Worm (Caenorhabditis elegans) whole organism, L3 larva: ENCODE results near the gene C54F6.19.
A peak's percentile ranks its signal among the peaks of the same experiment; 100 is the strongest.

ENCODE experiments used
- R02D3.7 ChIP-seq: fragments of 150-350 bp; optimal IDR thresholded peaks from 2 replicates; lab custom pipeline; 2014; ENCODE audit warnings: missing biosample characterization, missing genetic modification characterization
- ZK546.5 ChIP-seq: sonication (generic microtip); optimal IDR thresholded peaks from 2 replicates; lab custom pipeline; 2017; ENCODE audit warnings: missing biosample characterization, missing genetic modification characterization
- aly-2 ChIP-seq: fragments of 150-350 bp; optimal IDR thresholded peaks from 2 replicates; lab custom pipeline; 2014; ENCODE audit warnings: missing biosample characterization, missing genetic modification characterization
- ama-1 ChIP-seq: fragments of 150-350 bp; optimal IDR thresholded peaks from 2 replicates; lab custom pipeline; 2018
- ceh-16 ChIP-seq: sonication (generic microtip); optimal IDR thresholded peaks from 2 replicates; lab custom pipeline; 2017; ENCODE audit warnings: missing biosample characterization, missing genetic modification characterization
- ceh-28 ChIP-seq: fragments of 150-350 bp; optimal IDR thresholded peaks from 2 replicates; lab custom pipeline; 2014; ENCODE audit warnings: missing biosample characterization, missing genetic modification reagents, missing genetic modification characterization
- ceh-9 ChIP-seq: sonication (generic microtip); optimal IDR thresholded peaks from 2 replicates; lab custom pipeline; 2018; ENCODE audit warnings: missing biosample characterization, missing genetic modification characterization
- egl-27 ChIP-seq: sonication (generic microtip); optimal IDR thresholded peaks from 4 replicates; lab custom pipeline; 2017; ENCODE audit warnings: missing biosample characterization, missing genetic modification reagents, missing genetic modification characterization
- egl-5 ChIP-seq: fragments of 150-350 bp; optimal IDR thresholded peaks from 2 replicates; lab custom pipeline; 2017; ENCODE audit warnings: missing biosample characterization, missing genetic modification reagents, missing genetic modification characterization, inconsistent platforms
- elt-1 ChIP-seq: fragments of 150-350 bp; optimal IDR thresholded peaks from 2 replicates; lab custom pipeline; 2014; ENCODE audit warnings: missing biosample characterization, missing genetic modification characterization
- elt-2 ChIP-seq: sonication (generic microtip); optimal IDR thresholded peaks from 2 replicates; lab custom pipeline; 2016; ENCODE audit warnings: missing genetic modification reagents, mild to moderate bottlenecking, missing genetic modification characterization, missing compliant biosample characterization
- elt-3 ChIP-seq, 3 experiments: fragments of 150-350 bp in 1 of 3; sonication (generic microtip) in 2 of 3; optimal IDR thresholded peaks; 2 replicates in 2 of 3; 4 replicates in 1 of 3; lab custom pipeline; 2014 to 2017; ENCODE audit warnings: missing biosample characterization in 3 of 3, missing genetic modification characterization in 3 of 3
- eor-1 ChIP-seq, 2 experiments: fragments of 150-350 bp; optimal IDR thresholded peaks; 2 replicates each; lab custom pipeline; 2014 to 2018; ENCODE audit warnings: missing biosample characterization in 2 of 2, missing genetic modification characterization in 2 of 2
- fkh-10 ChIP-seq: sonication (generic microtip); optimal IDR thresholded peaks from 2 replicates; lab custom pipeline; 2017; ENCODE audit warnings: missing biosample characterization, missing genetic modification reagents, missing genetic modification characterization
- fkh-2 ChIP-seq: fragments of 150-350 bp; optimal IDR thresholded peaks from 2 replicates; lab custom pipeline; 2014; ENCODE audit warnings: missing biosample characterization, missing genetic modification reagents, missing genetic modification characterization
- hmg-11 ChIP-seq: sonication (generic microtip); optimal IDR thresholded peaks from 2 replicates; lab custom pipeline; 2016; ENCODE audit warnings: missing genetic modification characterization, missing compliant biosample characterization
- lin-15B ChIP-seq: fragments of 150-350 bp; optimal IDR thresholded peaks from 2 replicates; lab custom pipeline; 2014; ENCODE audit warnings: missing biosample characterization, missing genetic modification characterization
- lin-39 ChIP-seq: fragments of 150-350 bp; optimal IDR thresholded peaks from 2 replicates; lab custom pipeline; 2018; ENCODE audit warnings: missing biosample characterization, missing genetic modification reagents, missing genetic modification characterization
- lsy-12 ChIP-seq: sonication (generic microtip); optimal IDR thresholded peaks from 2 replicates; lab custom pipeline; 2016; ENCODE audit warnings: mild to moderate bottlenecking, missing genetic modification characterization, missing compliant biosample characterization
- mdl-1 ChIP-seq: fragments of 150-350 bp; optimal IDR thresholded peaks from 2 replicates; lab custom pipeline; 2014; ENCODE audit warnings: missing biosample characterization, missing genetic modification characterization
- mml-1 ChIP-seq: fragments of 150-350 bp; sonication (generic microtip); optimal IDR thresholded peaks from 3 replicates; lab custom pipeline; 2014; ENCODE audit warnings: missing biosample characterization, missing genetic modification characterization
- nfya-1 ChIP-seq: sonication (generic microtip); optimal IDR thresholded peaks from 2 replicates; lab custom pipeline; 2017; ENCODE audit warnings: missing genetic modification characterization, mild to moderate bottlenecking, missing compliant biosample characterization, antibody characterized with exemption, moderate library complexity; ENCODE audit not compliant: insufficient read depth
- nhr-12 ChIP-seq: fragments of 150-350 bp; optimal IDR thresholded peaks from 2 replicates; lab custom pipeline; 2014; ENCODE audit warnings: missing biosample characterization, missing genetic modification characterization
- nhr-23 ChIP-seq: fragments of 150-350 bp; optimal IDR thresholded peaks from 2 replicates; lab custom pipeline; 2014; ENCODE audit warnings: missing biosample characterization, missing genetic modification reagents, missing genetic modification characterization
- nhr-237 ChIP-seq: fragments of 150-350 bp; optimal IDR thresholded peaks from 2 replicates; lab custom pipeline; 2014; ENCODE audit warnings: missing biosample characterization, missing genetic modification characterization
- nhr-25 ChIP-seq: sonication (generic microtip); optimal IDR thresholded peaks from 2 replicates; lab custom pipeline; 2017; ENCODE audit warnings: missing biosample characterization, missing genetic modification characterization
- nhr-28 ChIP-seq: fragments of 150-350 bp; optimal IDR thresholded peaks from 2 replicates; lab custom pipeline; 2014; ENCODE audit warnings: missing biosample characterization, missing genetic modification characterization
- nhr-43 ChIP-seq: sonication (generic microtip); optimal IDR thresholded peaks from 2 replicates; lab custom pipeline; 2016; ENCODE audit warnings: mild to moderate bottlenecking, missing genetic modification characterization, missing compliant biosample characterization; ENCODE audit not compliant: poor library complexity, severe bottlenecking
- nhr-67 ChIP-seq: fragments of 150-350 bp; optimal IDR thresholded peaks from 2 replicates; lab custom pipeline; 2014; ENCODE audit warnings: missing biosample characterization, missing genetic modification characterization
- nhr-76 ChIP-seq: fragments of 150-350 bp; sonication (generic microtip); optimal IDR thresholded peaks from 5 replicates; lab custom pipeline; 2014; ENCODE audit warnings: missing biosample characterization, missing genetic modification characterization
- nhr-77 ChIP-seq: fragments of 150-350 bp; optimal IDR thresholded peaks from 2 replicates; lab custom pipeline; 2014; ENCODE audit warnings: missing biosample characterization, missing genetic modification characterization
- pha-4 ChIP-seq: fragments of 150-350 bp; optimal IDR thresholded peaks from 2 replicates; lab custom pipeline; 2014; ENCODE audit warnings: missing biosample characterization, missing genetic modification reagents, missing genetic modification characterization
- pqm-1 ChIP-seq: fragments of 150-350 bp; optimal IDR thresholded peaks from 2 replicates; lab custom pipeline; 2017; ENCODE audit warnings: missing biosample characterization, missing genetic modification characterization, inconsistent platforms
- sea-2 ChIP-seq: fragments of 150-350 bp; sonication (generic microtip); optimal IDR thresholded peaks from 4 replicates; lab custom pipeline; 2014; ENCODE audit warnings: missing biosample characterization, missing genetic modification reagents, missing genetic modification characterization
- skn-1 ChIP-seq: fragments of 150-350 bp; optimal IDR thresholded peaks from 2 replicates; lab custom pipeline; 2014; ENCODE audit warnings: missing biosample characterization, missing genetic modification characterization
- snpc-4 ChIP-seq: fragments of 150-350 bp; optimal IDR thresholded peaks from 2 replicates; lab custom pipeline; 2014; ENCODE audit warnings: missing biosample characterization, missing genetic modification characterization
- tbx-2 ChIP-seq: sonication (generic microtip); optimal IDR thresholded peaks from 2 replicates; lab custom pipeline; 2016; ENCODE audit warnings: mild to moderate bottlenecking, missing genetic modification characterization, missing compliant biosample characterization
- unc-39 ChIP-seq: sonication (generic microtip); optimal IDR thresholded peaks from 4 replicates; lab custom pipeline; 2017; ENCODE audit warnings: missing biosample characterization, missing genetic modification characterization
- unc-62 ChIP-seq: fragments of 150-350 bp; sonication (generic microtip); optimal IDR thresholded peaks from 4 replicates; lab custom pipeline; 2014; ENCODE audit warnings: missing biosample characterization, missing genetic modification reagents, missing genetic modification characterization
- zag-1 ChIP-seq: fragments of 150-350 bp; optimal IDR thresholded peaks from 2 replicates; lab custom pipeline; 2014; ENCODE audit warnings: missing biosample characterization, missing genetic modification characterization
- ztf-11 ChIP-seq: fragments of 150-350 bp; optimal IDR thresholded peaks from 2 replicates; lab custom pipeline; 2014; ENCODE audit warnings: missing biosample characterization, missing genetic modification characterization
- ztf-4 ChIP-seq: fragments of 150-350 bp; optimal IDR thresholded peaks from 2 replicates; lab custom pipeline; 2014; ENCODE audit warnings: missing biosample characterization, missing genetic modification characterization

The C54F6.19 gene

DNA sequence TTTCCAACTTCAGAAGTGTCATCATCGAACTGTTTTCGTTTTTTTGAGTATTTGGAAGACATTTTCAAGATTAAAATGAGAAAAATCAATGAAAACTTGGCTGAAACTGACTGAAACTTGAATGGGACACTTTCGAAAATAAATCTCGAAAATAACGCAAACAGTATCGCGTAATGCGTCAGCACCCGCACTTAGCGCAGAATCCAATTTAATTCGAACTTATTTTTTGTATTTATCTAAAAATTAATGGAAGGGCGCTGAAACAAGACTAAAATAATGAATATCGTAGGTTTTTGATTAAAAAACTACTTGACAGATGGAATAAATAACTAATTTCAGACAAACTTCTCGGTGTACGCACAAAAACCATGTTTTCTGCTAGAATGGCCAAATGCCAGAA, 30.3 kb downstream of the C54F6.19 start, which contains the start of the genes snu-66 and ints-9 (continued):
- TF ChIP-seq nhr-76 (tag; lab: Kevin White, UChicago) = no peak
- TF ChIP-seq lsy-12 = no peak
- no peak for TF ChIP-seq zag-1 (tag; lab: Kevin White, UChicago)
- peak; percentile 11 for TF ChIP-seq R02D3.7
- TF ChIP-seq ZK546.5 (tag; lab: Kevin White, UChicago) = no peak
- TF ChIP-seq lin-39 = no peak
- TF ChIP-seq nhr-23 (tag; lab: Kevin White, UChicago) = peak; percentile 76
- TF ChIP-seq aly-2 (tag; lab: Kevin White, UChicago) = no peak
- no peak for TF ChIP-seq fkh-10
- TF ChIP-seq mml-1 (tag; lab: Kevin White, UChicago) = no peak
- TF ChIP-seq fkh-2 (tag; lab: Kevin White, UChicago) = no peak

DNA sequence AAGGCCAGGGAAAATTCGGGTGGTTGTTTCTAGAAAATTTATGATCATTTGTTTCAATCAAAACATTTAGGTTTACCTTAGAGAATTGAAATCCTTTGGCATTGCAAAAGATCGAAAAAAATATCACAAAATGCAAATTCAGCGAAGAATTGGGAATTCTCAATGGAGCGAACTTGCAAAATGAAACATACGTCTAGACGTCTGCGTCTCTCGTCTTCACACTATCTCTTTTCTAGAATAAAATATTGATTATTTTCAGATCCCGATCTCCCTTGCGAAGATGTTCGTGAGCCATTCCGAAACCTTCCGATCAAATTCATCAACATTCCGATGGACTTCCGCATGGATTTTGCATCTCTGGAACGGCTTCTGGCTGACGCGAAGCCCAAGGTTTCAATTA, 35.1 kb downstream of the C54F6.19 start, which contains the start of gene ets-6:
ets-6 (minus strand) TSS at position 169 of the 400 bp plus-strand sequence.
- TF ChIP-seq mdl-1 = no peak
- TF ChIP-seq lin-39 = no peak
- no peak for TF ChIP-seq zag-1 (tag; lab: Kevin White, UChicago)
- TF ChIP-seq eor-1 (tag; optimal IDR thresholded peaks at IDR 0.05; lab: Kevin White, UChicago) = no peak
- peak; percentile 23 for TF ChIP-seq pqm-1 (tag; lab: Kevin White, UChicago)
- no peak for TF ChIP-seq nhr-12 (tag; lab: Kevin White, UChicago)
- TF ChIP-seq R02D3.7 = peak; percentile 31
- TF ChIP-seq unc-62 (GFP tag; lab: Kevin White, UChicago) = no peak
- no peak for TF ChIP-seq skn-1 (tag; lab: Kevin White, UChicago)
- peak; percentile 85 for TF ChIP-seq ceh-28 (tag; lab: Kevin White, UChicago)
- TF ChIP-seq nhr-237 (tag; lab: Kevin White, UChicago) = no peak
- no peak for TF ChIP-seq tbx-2
- TF ChIP-seq elt-1 (tag; lab: Kevin White, UChicago) = no peak
- TF ChIP-seq pha-4 (tag; lab: Kevin White, UChicago) = peak; percentile 69
- TF ChIP-seq nfya-1 (tag; lab: Kevin White, UChicago) = peak; percentile 61
- no peak for TF ChIP-seq ztf-11 (tag; lab: Kevin White, UChicago)
- no peak for TF ChIP-seq sea-2 (GFP tag; lab: Kevin White, UChicago)
- no peak for TF ChIP-seq egl-27 (tag; lab: Kevin White, UChicago)
- TF ChIP-seq ama-1 = no peak
- TF ChIP-seq ceh-16 (tag; lab: Kevin White, UChicago) = no peak
- TF ChIP-seq hmg-11 (tag; lab: Kevin White, UChicago) = peak; percentile 46
- peak; percentile 18 for TF ChIP-seq egl-5 (tag; lab: Kevin White, UChicago)
- no peak for TF ChIP-seq elt-2 (tag; lab: Kevin White, UChicago)
- no peak for TF ChIP-seq ceh-9 (tag; lab: Kevin White, UChicago)
- TF ChIP-seq nhr-77 (tag; lab: Kevin White, UChicago) = no peak
- TF ChIP-seq elt-3 (tag; optimal IDR thresholded peaks at IDR 0.05; lab: Kevin White, UChicago) = no peak
- peak; percentile 73 for TF ChIP-seq lin-15B (tag; lab: Kevin White, UChicago)
- no peak for TF ChIP-seq fkh-10
- TF ChIP-seq aly-2 (tag; lab: Kevin White, UChicago) = no peak
- no peak for TF ChIP-seq ztf-4
- peak; percentile 61 for TF ChIP-seq nhr-23 (tag; lab: Kevin White, UChicago)
- TF ChIP-seq nhr-76 (tag; lab: Kevin White, UChicago) = no peak
- TF ChIP-seq nhr-28 = no peak
- TF ChIP-seq lsy-12 = no peak
- peak; percentile 45 for TF ChIP-seq snpc-4
- peak; percentile 32 for TF ChIP-seq nhr-25 (tag; lab: Kevin White, UChicago)
- TF ChIP-seq mml-1 (tag; lab: Kevin White, UChicago) = no peak
- no peak for TF ChIP-seq unc-39
- TF ChIP-seq nhr-67 (tag; lab: Kevin White, UChicago) = no peak

ce11 chrV:7587637-7588036, 42.4 kb downstream of the C54F6.19 start, which contains the start of the genes F19F10.11 and C50E3.5:
TSS of gene F19F10.11 (minus strand) at chrV:7587704.
TSS of gene C50E3.5 (plus strand) at chrV:7587996.
- TF ChIP-seq ztf-11 (tag; lab: Kevin White, UChicago) = no peak
- peak; percentile 70 for TF ChIP-seq nfya-1 (tag; lab: Kevin White, UChicago)
- peak; percentile 43 for TF ChIP-seq nhr-23 (tag; lab: Kevin White, UChicago)
- TF ChIP-seq skn-1 (tag; lab: Kevin White, UChicago) = no peak
- TF ChIP-seq lin-15B (tag; lab: Kevin White, UChicago) = peak; percentile 70
- TF ChIP-seq hmg-11 (tag; lab: Kevin White, UChicago) = peak; percentile 74
- no peak for TF ChIP-seq ceh-28 (tag; lab: Kevin White, UChicago)
- TF ChIP-seq egl-27 (tag; lab: Kevin White, UChicago) = no peak
- TF ChIP-seq elt-2 (tag; lab: Kevin White, UChicago) = peak; percentile 7
- no peak for TF ChIP-seq lin-39
- TF ChIP-seq pha-4 (tag; lab: Kevin White, UChicago) = peak; percentile 79
- TF ChIP-seq nhr-25 (tag; lab: Kevin White, UChicago) = no peak
- no peak for TF ChIP-seq R02D3.7
- TF ChIP-seq mml-1 (tag; lab: Kevin White, UChicago) = no peak
- TF ChIP-seq snpc-4 = peak; percentile 44
- peak; percentile 42 for TF ChIP-seq nhr-43
